Fruit fly (Drosophila melanogaster): ENCODE results near the gene RpS2.

DNA sequence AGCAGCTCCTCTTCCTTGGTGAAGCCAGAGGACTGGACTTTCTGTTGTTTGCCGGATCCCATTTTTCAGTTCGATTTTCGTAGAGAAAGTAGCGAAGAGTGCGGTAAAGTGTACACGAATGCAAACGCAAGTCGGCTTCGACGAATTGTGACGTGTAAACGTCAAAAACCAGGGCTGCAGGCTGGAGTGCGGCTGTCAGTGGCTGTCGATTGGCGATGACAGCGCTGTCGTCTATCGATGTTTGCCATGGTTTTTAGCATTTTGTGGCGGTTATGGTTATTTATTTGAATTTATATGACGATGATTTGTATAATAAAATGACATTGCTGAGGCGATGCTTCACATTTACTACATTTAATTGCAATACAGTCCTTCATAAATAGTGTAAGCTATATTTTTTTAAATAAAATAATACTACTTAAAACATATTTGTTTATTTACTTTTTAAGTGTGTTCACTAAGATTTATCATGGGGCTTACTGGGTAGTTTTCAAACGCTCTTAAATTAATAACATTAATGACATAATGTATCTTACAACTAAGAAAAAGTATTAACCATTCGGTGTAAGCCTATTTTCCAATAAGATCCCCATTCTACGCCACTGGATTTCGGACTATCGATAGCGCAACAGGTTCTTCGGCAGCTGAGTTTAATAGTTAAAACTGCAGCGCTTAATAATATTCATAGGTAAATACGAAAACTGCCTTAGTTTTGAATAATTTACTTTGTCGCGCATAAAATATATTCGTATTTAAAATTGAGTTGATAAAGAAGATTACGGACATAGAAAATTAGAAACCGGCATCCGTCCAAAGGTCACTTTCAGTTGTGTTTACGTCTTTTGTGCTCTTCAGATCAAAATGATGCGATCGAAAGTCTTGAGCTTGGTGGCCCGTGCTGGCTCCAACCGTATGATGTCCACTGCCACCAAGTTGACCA lies 20.9 kb upstream of the RpS2 start, which contains the start of the genes CG5885 and CG4598:
- peak; percentile 57 for TF ChIP-seq ey (GFP tag; optimal IDR thresholded peaks at IDR 0.05)
- peak; percentile 56 for TF ChIP-seq sage (GFP tag; optimal IDR thresholded peaks at IDR 0.05)
